Worm (Caenorhabditis elegans) whole organism, L4 larva: ENCODE measurements around the gene lbp-7.

Experiments
- D1046.2 ChIP-seq: fragments of 200-800 bp; sonication (Bioruptor generic); IDR thresholded peaks from 2 replicates; pipeline ENCODE4 v1.3.6; 2022; ENCODE audit warnings: missing genetic modification characterization, missing compliant biosample characterization
- F37D6.2 ChIP-seq: sonication (generic microtip); optimal IDR thresholded peaks from 2 replicates; lab custom pipeline; 2016; ENCODE audit warnings: mild to moderate bottlenecking, missing genetic modification characterization, missing compliant biosample characterization
- F44E2.7 ChIP-seq: fragments of 200-800 bp; sonication (Bioruptor generic); IDR thresholded peaks from 2 replicates; pipeline ENCODE4 v2.1.2; 2022; ENCODE audit warnings: missing genetic modification characterization, missing compliant biosample characterization
- F49E8.2 ChIP-seq: sonication (generic microtip); optimal IDR thresholded peaks from 2 replicates; lab custom pipeline; 2016; ENCODE audit warnings: missing compliant biosample characterization, mild to moderate bottlenecking, missing genetic modification characterization, borderline replicate concordance
- T20F7.1 ChIP-seq: fragments of 200-800 bp; sonication (Bioruptor generic); optimal IDR thresholded peaks from 2 replicates; lab custom pipeline; 2018; ENCODE audit warnings: mild to moderate bottlenecking, missing genetic modification characterization, missing compliant biosample characterization
- Y105C5A.15 ChIP-seq: fragments of 200-800 bp; sonication (Bioruptor generic); IDR thresholded peaks from 2 replicates; pipeline ENCODE4 v1.3.6; 2022; ENCODE audit warnings: missing genetic modification characterization, missing compliant biosample characterization
- Y48G9A.11 ChIP-seq: fragments of 200-800 bp; sonication (Bioruptor generic); IDR thresholded peaks from 2 replicates; pipeline ENCODE4 v1.3.6; 2022; ENCODE audit warnings: missing genetic modification reagents, missing genetic modification characterization, missing compliant biosample characterization
- Y5F2A.4 ChIP-seq: fragments of 200-800 bp; sonication (Bioruptor generic); optimal IDR thresholded peaks from 2 replicates; lab custom pipeline; 2018; ENCODE audit warnings: mild to moderate bottlenecking, missing genetic modification characterization, missing compliant biosample characterization
- aly-2 ChIP-seq: sonication (generic microtip); optimal IDR thresholded peaks from 2 replicates; lab custom pipeline; 2018; ENCODE audit warnings: missing biosample characterization, missing genetic modification characterization
- ama-1 ChIP-seq: fragments of 150-350 bp; optimal IDR thresholded peaks from 2 replicates; lab custom pipeline; 2014; ENCODE audit warnings: inconsistent platforms, mixed read lengths
- arid-1 ChIP-seq: fragments of 200-800 bp; sonication (Bioruptor generic); conservative IDR thresholded peaks from 2 replicates; pipeline ENCODE4 v1.3.6; 2022; ENCODE audit warnings: missing genetic modification reagents, missing genetic modification characterization, missing compliant biosample characterization
- dmd-9 ChIP-seq: fragments of 200-800 bp; sonication (Bioruptor generic); IDR thresholded peaks from 2 replicates; pipeline ENCODE4 v1.3.6; 2022; ENCODE audit warnings: missing genetic modification reagents, missing genetic modification characterization, missing compliant biosample characterization
- fos-1 ChIP-seq: fragments of 150-350 bp; optimal IDR thresholded peaks from 2 replicates; lab custom pipeline; 2014; ENCODE audit warnings: missing biosample characterization, missing genetic modification characterization
- lin-15B ChIP-seq: fragments of 150-350 bp; sonication (generic microtip); optimal IDR thresholded peaks from 3 replicates; lab custom pipeline; 2014; ENCODE audit warnings: missing biosample characterization, missing genetic modification characterization
- lin-38 ChIP-seq: fragments of 200-800 bp; sonication (Bioruptor generic); IDR thresholded peaks from 2 replicates; pipeline ENCODE4 v1.3.6; 2022; ENCODE audit warnings: missing genetic modification reagents, missing genetic modification characterization, missing compliant biosample characterization
- lir-3 ChIP-seq: sonication (generic microtip); optimal IDR thresholded peaks from 2 replicates; lab custom pipeline; 2016; ENCODE audit warnings: mild to moderate bottlenecking, missing genetic modification characterization, missing compliant biosample characterization
- madf-9 ChIP-seq: fragments of 200-800 bp; sonication (Bioruptor generic); conservative IDR thresholded peaks from 2 replicates; pipeline ENCODE4 v1.3.6; 2022; ENCODE audit warnings: missing genetic modification reagents, missing genetic modification characterization, missing compliant biosample characterization
- mxl-2 ChIP-seq: fragments of 200-800 bp; sonication (Bioruptor generic); conservative IDR thresholded peaks from 2 replicates; pipeline ENCODE4 v1.3.6; 2022; ENCODE audit warnings: missing genetic modification reagents, missing genetic modification characterization, missing compliant biosample characterization
- mxl-3 ChIP-seq: fragments of 200-800 bp; sonication (Bioruptor generic); optimal IDR thresholded peaks from 2 replicates; lab custom pipeline; 2018; ENCODE audit warnings: mild to moderate bottlenecking, missing genetic modification characterization, missing compliant biosample characterization
- nhr-11 ChIP-seq: fragments of 150-350 bp; optimal IDR thresholded peaks from 2 replicates; lab custom pipeline; 2014; ENCODE audit warnings: missing biosample characterization, missing genetic modification characterization
- nhr-25 ChIP-seq: sonication (generic microtip); optimal IDR thresholded peaks from 2 replicates; lab custom pipeline; 2017; ENCODE audit warnings: missing genetic modification characterization, mild to moderate bottlenecking, missing compliant biosample characterization, antibody characterized with exemption, moderate library complexity, borderline replicate concordance; ENCODE audit not compliant: insufficient read depth
- nhr-42 ChIP-seq: fragments of 200-800 bp; sonication (Bioruptor generic); IDR thresholded peaks from 2 replicates; pipeline ENCODE4 v1.3.6; 2022; ENCODE audit warnings: missing genetic modification characterization, missing compliant biosample characterization
- nhr-6 ChIP-seq: fragments of 150-350 bp; optimal IDR thresholded peaks from 2 replicates; lab custom pipeline; 2014; ENCODE audit warnings: missing biosample characterization, missing genetic modification characterization
- nhr-77 ChIP-seq: fragments of 150-350 bp; optimal IDR thresholded peaks from 2 replicates; lab custom pipeline; 2014; ENCODE audit warnings: missing biosample characterization, missing genetic modification characterization
- pha-4 ChIP-seq, 2 experiments: fragments of 150-350 bp in 1 of 2; fragments of 200-800 bp in 1 of 2; sonication (Bioruptor generic) in 1 of 2; IDR thresholded peaks in 1 of 2; optimal IDR thresholded peaks in 1 of 2; 2 replicates each; pipeline versions ENCODE4 v1.3.6 to Lab custom; 2014 to 2022; ENCODE audit warnings: missing genetic modification characterization in 2 of 2, missing genetic modification reagents in 2 of 2, missing biosample characterization in 1 of 2, missing compliant biosample characterization in 1 of 2
- rbr-2 ChIP-seq: sonication (generic microtip); optimal IDR thresholded peaks from 2 replicates; lab custom pipeline; 2016; ENCODE audit warnings: missing genotype, missing genetic modification characterization, missing compliant biosample characterization
- set-16 ChIP-seq: fragments of 200-800 bp; sonication (Bioruptor generic); IDR thresholded peaks from 2 replicates; pipeline ENCODE4 v1.3.6; 2022; ENCODE audit warnings: missing genetic modification reagents, missing genetic modification characterization, missing compliant biosample characterization
- snpc-1.2 ChIP-seq: fragments of 200-800 bp; sonication (Bioruptor generic); IDR thresholded peaks from 2 replicates; pipeline ENCODE4 v1.3.6; 2022; ENCODE audit warnings: missing genetic modification reagents, missing genetic modification characterization, missing compliant biosample characterization
- tag-97 ChIP-seq: fragments of 200-800 bp; sonication (Bioruptor generic); IDR thresholded peaks from 2 replicates; pipeline ENCODE4 v1.3.6; 2022; ENCODE audit warnings: missing genetic modification characterization, missing compliant biosample characterization
- unc-130 ChIP-seq: sonication (generic microtip); optimal IDR thresholded peaks from 2 replicates; lab custom pipeline; 2016; ENCODE audit warnings: missing genetic modification reagents, missing genetic modification characterization, missing compliant biosample characterization
- unc-62 ChIP-seq, 3 experiments: fragments of 150-350 bp in 1 of 3; sonication (generic microtip); optimal IDR thresholded peaks in 2 of 3; peaks in 1 of 3; 1 replicate in 1 of 3; 2 replicates in 2 of 3; lab custom pipeline; 2014 to 2017; ENCODE audit warnings: missing biosample characterization in 3 of 3, missing genetic modification characterization in 3 of 3, missing genetic modification reagents in 3 of 3, missing genotype in 1 of 3
- vab-7 ChIP-seq: fragments of 200-800 bp; sonication (Bioruptor generic); IDR thresholded peaks from 2 replicates; pipeline ENCODE4 v1.3.6; 2022; ENCODE audit warnings: missing genetic modification reagents, missing genetic modification characterization, missing compliant biosample characterization
- zfp-3 ChIP-seq: fragments of 200-800 bp; sonication (Bioruptor generic); conservative IDR thresholded peaks from 2 replicates; pipeline ENCODE4 v1.3.6; 2022; ENCODE audit warnings: missing genetic modification reagents, missing genetic modification characterization, missing compliant biosample characterization
- zip-11 ChIP-seq: fragments of 200-800 bp; sonication (Bioruptor generic); IDR thresholded peaks from 2 replicates; pipeline ENCODE4 v1.3.6; 2022; ENCODE audit warnings: missing genetic modification characterization, missing compliant biosample characterization
- zip-2 ChIP-seq: fragments of 150-350 bp; optimal IDR thresholded peaks from 2 replicates; lab custom pipeline; 2014; ENCODE audit warnings: missing biosample characterization, missing genetic modification characterization

lbp-7 gene

ce11 chrV:13918341-13918740 lies 39.0 kb downstream of the lbp-7 start, which contains the start of gene str-250:
Gene str-250, plus strand, starts transcription at chrV:13918641.
- no peak for TF ChIP-seq arid-1 (GFP tag; lab: Robert Waterston, UW)
- no peak for TF ChIP-seq ama-1
- no peak for TF ChIP-seq zip-2 (tag; lab: Kevin White, UChicago)
- TF ChIP-seq madf-9 (GFP tag; lab: Robert Waterston, UW) = no peak
- no peak for TF ChIP-seq Y105C5A.15 (GFP tag; lab: Robert Waterston, UW)
- no peak for TF ChIP-seq fos-1 (tag; lab: Kevin White, UChicago)
- no peak for TF ChIP-seq nhr-42 (GFP tag; lab: Robert Waterston, UW)
- no peak for TF ChIP-seq set-16 (GFP tag; lab: Robert Waterston, UW)
- no peak for TF ChIP-seq F44E2.7
- no peak for TF ChIP-seq snpc-1.2 (GFP tag; lab: Robert Waterston, UW)
- no peak for TF ChIP-seq nhr-6 (tag; lab: Kevin White, UChicago)
- TF ChIP-seq pha-4 (GFP tag; IDR thresholded peaks at IDR 0.05; lab: Robert Waterston, UW) = no peak
- no peak for TF ChIP-seq pha-4 (tag; optimal IDR thresholded peaks at IDR 0.05; lab: Kevin White, UChicago)
- TF ChIP-seq lin-38 (GFP tag; lab: Robert Waterston, UW) = no peak
- no peak for TF ChIP-seq unc-130 (GFP tag; lab: Kevin White, UChicago)
- no peak for TF ChIP-seq Y48G9A.11 (GFP tag; lab: Robert Waterston, UW)

ce11 chrV:13920730-13921129 lies 41.4 kb downstream of the lbp-7 start, which contains the start of gene srx-42:
Gene srx-42, plus strand, starts transcription at chrV:13921030.
- TF ChIP-seq tag-97 (GFP tag; lab: Robert Waterston, UW) (no peak), Y48G9A.11 (GFP tag; lab: Robert Waterston, UW) (no peak), aly-2 (tag; lab: Kevin White, UChicago) (no peak), F44E2.7 (no peak), zip-11 (GFP tag; lab: Robert Waterston, UW) (no peak)

- no peak for TF ChIP-seq ama-1
- no peak for TF ChIP-seq zfp-3 (GFP tag; lab: Robert Waterston, UW)
These were observed 44.5 kb downstream of the lbp-7 start, which contains the start of gene srxa-11 for ce11 chrV:13923851-13924250. Gene srxa-11, plus strand, starts transcription at chrV:13924151.

ce11 chrV:13926398-13926797 lies 47.0 kb downstream of the lbp-7 start, which contains the start of gene srxa-12:
Gene srxa-12, plus strand, starts transcription at chrV:13926698.
- no peak for TF ChIP-seq mxl-2 (GFP tag; lab: Robert Waterston, UW)
- TF ChIP-seq nhr-11 (tag; lab: Kevin White, UChicago) = no peak
- no peak for TF ChIP-seq vab-7 (GFP tag; lab: Robert Waterston, UW)
- TF ChIP-seq lin-15B = no peak
- TF ChIP-seq T20F7.1 (GFP tag; lab: Kevin White, UChicago) = no peak
- TF ChIP-seq F49E8.2 (tag; lab: Kevin White, UChicago) = no peak
- TF ChIP-seq unc-62 (GFP tag; optimal IDR thresholded peaks at IDR 0.05 in 1 of 2; lab: Kevin White, UChicago) = no peak
- no peak for TF ChIP-seq unc-62 (tag; optimal IDR thresholded peaks at IDR 0.05; lab: Kevin White, UChicago)
- no peak for TF ChIP-seq tag-97 (GFP tag; lab: Robert Waterston, UW)
- no peak for TF ChIP-seq D1046.2 (GFP tag; lab: Robert Waterston, UW)
- TF ChIP-seq Y5F2A.4 (GFP tag; lab: Kevin White, UChicago) = no peak
- no peak for TF ChIP-seq lir-3 (tag; lab: Kevin White, UChicago)
- no peak for TF ChIP-seq nhr-25
- TF ChIP-seq mxl-3 (GFP tag; lab: Kevin White, UChicago) = no peak
- TF ChIP-seq rbr-2 (tag; lab: Kevin White, UChicago) = no peak
- TF ChIP-seq dmd-9 (GFP tag; lab: Robert Waterston, UW) = no peak
- TF ChIP-seq nhr-77 = no peak
- TF ChIP-seq zfp-3 (GFP tag; lab: Robert Waterston, UW) = no peak
- no peak for TF ChIP-seq pha-4 (GFP tag; IDR thresholded peaks at IDR 0.05; lab: Robert Waterston, UW)
- TF ChIP-seq pha-4 (tag; optimal IDR thresholded peaks at IDR 0.05; lab: Kevin White, UChicago) = no peak
- TF ChIP-seq F37D6.2 (tag; lab: Kevin White, UChicago) = no peak
